Worm (Caenorhabditis elegans) whole organism, L1 larva: ENCODE results near the gene mom-1.
A peak's percentile ranks its signal among the peaks of the same experiment; 100 is the strongest.

ENCODE experiments used
- C16A3.4 ChIP-seq: fragments of 150-350 bp; optimal IDR thresholded peaks from 2 replicates; lab custom pipeline; 2014; ENCODE audit warnings: missing biosample characterization, missing genetic modification characterization
- C34B4.2 ChIP-seq: sonication (generic microtip); optimal IDR thresholded peaks from 2 replicates; lab custom pipeline; 2017; ENCODE audit warnings: mild to moderate bottlenecking, missing genetic modification characterization, missing compliant biosample characterization
- F16B12.6 ChIP-seq: fragments of 150-350 bp; optimal IDR thresholded peaks from 2 replicates; lab custom pipeline; 2014; ENCODE audit warnings: missing biosample characterization, missing genetic modification characterization
- Y116A8C.19 ChIP-seq: sonication (generic microtip); optimal IDR thresholded peaks from 2 replicates; lab custom pipeline; 2016; ENCODE audit warnings: missing compliant biosample characterization, missing genetic modification characterization, borderline replicate concordance
- aha-1 ChIP-seq: fragments of 150-350 bp; optimal IDR thresholded peaks from 2 replicates; lab custom pipeline; 2014; ENCODE audit warnings: missing biosample characterization, missing genetic modification characterization
- aly-2 ChIP-seq: fragments of 150-350 bp; optimal IDR thresholded peaks from 2 replicates; lab custom pipeline; 2014; ENCODE audit warnings: missing biosample characterization, missing genetic modification characterization
- ama-1 ChIP-seq: fragments of 150-350 bp; optimal IDR thresholded peaks from 2 replicates; lab custom pipeline; 2014
- blmp-1 ChIP-seq: fragments of 150-350 bp; optimal IDR thresholded peaks from 2 replicates; lab custom pipeline; 2014; ENCODE audit warnings: missing biosample characterization, missing genetic modification characterization
- ceh-63 ChIP-seq: fragments of 200-800 bp; sonication (Bioruptor generic); optimal IDR thresholded peaks from 2 replicates; lab custom pipeline; 2018; ENCODE audit warnings: mild to moderate bottlenecking, missing genetic modification characterization, missing compliant biosample characterization
- ceh-8 ChIP-seq: fragments of 200-800 bp; sonication (Bioruptor generic); optimal IDR thresholded peaks from 2 replicates; lab custom pipeline; 2018; ENCODE audit warnings: mild to moderate bottlenecking, missing genetic modification characterization, moderate library complexity, missing compliant biosample characterization
- ceh-88 ChIP-seq: fragments of 200-800 bp; sonication (Bioruptor generic); IDR thresholded peaks from 2 replicates; pipeline ENCODE4 v1.3.6; 2022; ENCODE audit warnings: missing genetic modification characterization, missing compliant biosample characterization
- ces-1 ChIP-seq: fragments of 150-350 bp; optimal IDR thresholded peaks from 2 replicates; lab custom pipeline; 2014; ENCODE audit warnings: missing biosample characterization, missing genetic modification reagents, missing genetic modification characterization
- dsc-1 ChIP-seq: sonication (generic microtip); optimal IDR thresholded peaks from 2 replicates; lab custom pipeline; 2016; ENCODE audit warnings: mild to moderate bottlenecking, missing genetic modification characterization, missing compliant biosample characterization
- efl-3 ChIP-seq: fragments of 200-800 bp; sonication (Bioruptor generic); optimal IDR thresholded peaks from 2 replicates; lab custom pipeline; 2018; ENCODE audit warnings: mild to moderate bottlenecking, missing genetic modification characterization, missing compliant biosample characterization
- ets-5 ChIP-seq: fragments of 200-800 bp; sonication (Bioruptor generic); IDR thresholded peaks from 2 replicates; pipeline ENCODE4 v1.3.6; 2022; ENCODE audit warnings: missing genetic modification characterization, missing compliant biosample characterization
- fkh-8 ChIP-seq: sonication (generic microtip); optimal IDR thresholded peaks from 2 replicates; lab custom pipeline; 2016; ENCODE audit warnings: mild to moderate bottlenecking, missing genetic modification characterization, missing compliant biosample characterization
- hlh-4 ChIP-seq: sonication (generic microtip); optimal IDR thresholded peaks from 2 replicates; lab custom pipeline; 2016; ENCODE audit warnings: mild to moderate bottlenecking, missing genetic modification characterization, missing compliant biosample characterization
- hpl-2 ChIP-seq: fragments of 150-350 bp; optimal IDR thresholded peaks from 2 replicates; lab custom pipeline; 2014; ENCODE audit warnings: missing biosample characterization, missing genetic modification reagents, missing genetic modification characterization
- isw-1 ChIP-seq: fragments of 200-800 bp; sonication (Bioruptor generic); IDR thresholded peaks from 2 replicates; pipeline ENCODE4 v1.3.6; 2022; ENCODE audit warnings: missing genetic modification characterization, missing compliant biosample characterization
- jun-1 ChIP-seq: fragments of 150-350 bp; optimal IDR thresholded peaks from 2 replicates; lab custom pipeline; 2014; ENCODE audit warnings: missing biosample characterization, missing genetic modification reagents, missing genetic modification characterization
- lin-14 ChIP-seq: fragments of 200-800 bp; sonication (Bioruptor generic); optimal IDR thresholded peaks from 2 replicates; lab custom pipeline; 2018; ENCODE audit warnings: mild to moderate bottlenecking, missing genetic modification characterization, moderate library complexity, missing compliant biosample characterization
- lin-15B ChIP-seq: fragments of 150-350 bp; sonication (generic microtip); optimal IDR thresholded peaks from 3 replicates; lab custom pipeline; 2014; ENCODE audit warnings: missing biosample characterization, missing genetic modification characterization
- lin-35 ChIP-seq, 2 experiments: fragments of 150-350 bp; optimal IDR thresholded peaks; 2 replicates each; lab custom pipeline; 2014; ENCODE audit warnings: missing biosample characterization in 2 of 2, missing genetic modification characterization in 2 of 2, missing genetic modification reagents in 2 of 2
- lin-39 ChIP-seq: fragments of 150-350 bp; optimal IDR thresholded peaks from 2 replicates; lab custom pipeline; 2014; ENCODE audit warnings: missing biosample characterization, missing genetic modification reagents, missing genetic modification characterization
- lir-3 ChIP-seq: sonication (generic microtip); optimal IDR thresholded peaks from 2 replicates; lab custom pipeline; 2016; ENCODE audit warnings: mild to moderate bottlenecking, missing genetic modification characterization, moderate library complexity, missing compliant biosample characterization; ENCODE audit not compliant: poor library complexity
- mab-9 ChIP-seq: fragments of 200-800 bp; sonication (Bioruptor generic); IDR thresholded peaks from 2 replicates; pipeline ENCODE4 v1.3.6; 2022; ENCODE audit warnings: missing genetic modification reagents, missing genetic modification characterization, missing compliant biosample characterization
- mdl-1 ChIP-seq, 2 experiments: fragments of 150-350 bp; optimal IDR thresholded peaks; 2 replicates each; lab custom pipeline; 2014 to 2017; ENCODE audit warnings: missing biosample characterization in 2 of 2, missing genetic modification characterization in 2 of 2, inconsistent platforms in 1 of 2
- mep-1 ChIP-seq: fragments of 150-350 bp; optimal IDR thresholded peaks from 2 replicates; lab custom pipeline; 2014; ENCODE audit warnings: missing biosample characterization, missing genetic modification characterization
- nhr-19 ChIP-seq: fragments of 200-800 bp; sonication (Bioruptor generic); conservative IDR thresholded peaks from 2 replicates; pipeline ENCODE4 v1.3.6; 2022; ENCODE audit warnings: missing genetic modification characterization, missing compliant biosample characterization
- nhr-20 ChIP-seq: sonication (generic microtip); optimal IDR thresholded peaks from 2 replicates; lab custom pipeline; 2016; ENCODE audit warnings: mild to moderate bottlenecking, missing genetic modification characterization, missing compliant biosample characterization
- nhr-28 ChIP-seq: fragments of 150-350 bp; optimal IDR thresholded peaks from 2 replicates; lab custom pipeline; 2014; ENCODE audit warnings: missing biosample characterization, missing genetic modification characterization
- nhr-47 ChIP-seq: sonication (generic microtip); optimal IDR thresholded peaks from 2 replicates; lab custom pipeline; 2016; ENCODE audit warnings: mild to moderate bottlenecking, missing genetic modification characterization, moderate library complexity, missing compliant biosample characterization
- nhr-71 ChIP-seq: sonication (generic microtip); optimal IDR thresholded peaks from 2 replicates; lab custom pipeline; 2016; ENCODE audit warnings: mild to moderate bottlenecking, missing genetic modification characterization, moderate library complexity, missing compliant biosample characterization
- nhr-85 ChIP-seq: sonication (generic microtip); peaks from one replicate; lab custom pipeline; 2016; ENCODE audit warnings: missing genetic modification characterization, inconsistent platforms, missing compliant biosample characterization
- pag-3 ChIP-seq: sonication (generic microtip); optimal IDR thresholded peaks from 2 replicates; lab custom pipeline; 2017; ENCODE audit warnings: missing genetic modification characterization, mild to moderate bottlenecking, missing compliant biosample characterization, antibody characterized with exemption, borderline replicate concordance; ENCODE audit not compliant: insufficient read depth
- pax-3 ChIP-seq: fragments of 200-800 bp; sonication (Bioruptor generic); optimal IDR thresholded peaks from 2 replicates; lab custom pipeline; 2018; ENCODE audit warnings: mild to moderate bottlenecking, missing genetic modification characterization, moderate library complexity, missing compliant biosample characterization
- rnt-1 ChIP-seq: sonication (generic microtip); optimal IDR thresholded peaks from 2 replicates; lab custom pipeline; 2016; ENCODE audit warnings: mild to moderate bottlenecking, missing genetic modification characterization, moderate library complexity, missing compliant biosample characterization
- sox-4 ChIP-seq: sonication (generic microtip); optimal IDR thresholded peaks from 2 replicates; lab custom pipeline; 2016; ENCODE audit warnings: missing genetic modification characterization, missing compliant biosample characterization
- tbx-2 ChIP-seq: sonication (generic microtip); optimal IDR thresholded peaks from 2 replicates; lab custom pipeline; 2016; ENCODE audit warnings: missing genetic modification characterization, missing compliant biosample characterization
- unc-62 ChIP-seq: fragments of 150-350 bp; optimal IDR thresholded peaks from 2 replicates; lab custom pipeline; 2014; ENCODE audit warnings: missing biosample characterization, missing genetic modification reagents, missing genetic modification characterization
- unc-98 ChIP-seq: fragments of 200-800 bp; sonication (Bioruptor generic); IDR thresholded peaks from 2 replicates; pipeline ENCODE4 v1.3.6; 2022; ENCODE audit warnings: missing genetic modification characterization, missing compliant biosample characterization
- xbp-1 ChIP-seq: sonication (generic microtip); optimal IDR thresholded peaks from 2 replicates; lab custom pipeline; 2016; ENCODE audit warnings: missing genetic modification characterization, missing compliant biosample characterization
- zip-4 ChIP-seq: fragments of 200-800 bp; sonication (Bioruptor generic); optimal IDR thresholded peaks from 2 replicates; lab custom pipeline; 2018; ENCODE audit warnings: mild to moderate bottlenecking, missing genetic modification characterization, moderate library complexity, missing compliant biosample characterization
- ztf-11 ChIP-seq, 2 experiments: sonication (generic microtip); optimal IDR thresholded peaks; 2 replicates each; lab custom pipeline; 2016 to 2017; ENCODE audit warnings: missing genetic modification characterization in 2 of 2, missing biosample characterization in 1 of 2, missing compliant biosample characterization in 1 of 2
- ztf-4 ChIP-seq: fragments of 150-350 bp; optimal IDR thresholded peaks from 2 replicates; lab custom pipeline; 2014; ENCODE audit warnings: missing biosample characterization, missing genetic modification characterization

The mom-1 gene

DNA sequence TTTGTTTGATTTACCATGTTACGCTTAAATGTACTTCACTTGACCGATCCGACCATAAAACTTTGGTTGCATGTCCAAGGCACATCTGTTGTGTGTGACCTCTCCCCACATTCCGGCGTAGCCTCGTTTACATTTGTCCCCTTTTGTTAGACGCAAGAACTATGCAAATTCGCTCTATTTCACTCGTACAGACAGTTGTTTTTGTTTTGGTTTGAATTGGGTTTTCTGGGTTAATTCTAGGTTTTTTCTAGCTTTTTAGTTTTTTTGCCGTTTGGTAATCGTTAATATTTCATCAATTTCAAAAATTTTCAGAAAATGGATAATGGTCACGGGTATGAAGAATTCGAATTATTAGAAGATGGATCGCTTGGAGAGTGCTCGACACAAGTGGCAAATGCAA, at the start of gene mom-1:
Gene mom-1, plus strand, starts transcription at position 301 of the 400 bp plus-strand sequence.
- no peak for TF ChIP-seq lin-39 (tag; lab: Kevin White, UChicago)
- no peak for TF ChIP-seq ceh-88 (GFP tag; lab: Robert Waterston, UW)
- no peak for TF ChIP-seq pag-3
- TF ChIP-seq hpl-2, result no peak
- no peak for TF ChIP-seq ztf-11 (tag; optimal IDR thresholded peaks at IDR 0.05; lab: Kevin White, UChicago)
- TF ChIP-seq lin-15B (tag; lab: Kevin White, UChicago), result no peak
- no peak for TF ChIP-seq ets-5 (GFP tag; lab: Robert Waterston, UW)
- no peak for TF ChIP-seq ztf-4 (tag; lab: Kevin White, UChicago)
- no peak for TF ChIP-seq nhr-85 (tag; lab: Kevin White, UChicago)
- TF ChIP-seq unc-98, result no peak
- TF ChIP-seq ceh-63 (GFP tag; lab: Kevin White, UChicago), result no peak
- TF ChIP-seq nhr-28, result no peak
- no peak for TF ChIP-seq lin-35 (GFP tag; optimal IDR thresholded peaks at IDR 0.05; lab: Kevin White, UChicago)
- no peak for TF ChIP-seq blmp-1 (tag; lab: Kevin White, UChicago)
- no peak for TF ChIP-seq unc-62 (GFP tag; lab: Kevin White, UChicago)
- no peak for TF ChIP-seq ces-1 (GFP tag; lab: Kevin White, UChicago)

DNA sequence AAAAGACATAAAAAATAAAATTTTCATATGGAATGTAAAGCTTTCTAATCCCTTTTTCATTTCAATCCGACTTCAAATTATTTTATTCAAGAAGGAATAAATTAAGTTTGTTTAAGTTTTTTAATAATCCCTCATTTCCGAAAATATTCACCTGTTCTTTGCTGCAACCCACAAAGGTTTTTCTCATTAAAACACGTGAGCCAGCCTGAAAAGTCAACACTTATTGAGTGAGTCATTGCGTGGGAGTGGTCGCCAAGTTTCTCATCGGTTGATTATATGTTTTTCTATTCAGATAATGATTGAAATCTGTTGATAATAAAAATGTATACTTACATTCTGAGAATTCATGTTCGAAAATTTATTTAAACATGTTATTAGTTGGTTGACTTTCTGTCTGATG, 47.4 kb upstream of the mom-1 start:
- peak; percentile 52 for TF ChIP-seq nhr-71 (tag; lab: Kevin White, UChicago)
- peak; percentile 43 for TF ChIP-seq sox-4
- peak; percentile 59 for TF ChIP-seq dsc-1 (tag; lab: Kevin White, UChicago)
- TF ChIP-seq efl-3, result no peak
- no peak for TF ChIP-seq nhr-19 (GFP tag; lab: Robert Waterston, UW)
- peak; percentile 88 for TF ChIP-seq fkh-8 (tag; lab: Kevin White, UChicago)
- peak; percentile 11 for TF ChIP-seq lin-14 (GFP tag; lab: Kevin White, UChicago)
- TF ChIP-seq nhr-47 (tag; lab: Kevin White, UChicago), result peak; percentile 39
- peak; percentile 2 for TF ChIP-seq nhr-20 (tag; lab: Kevin White, UChicago)

DNA sequence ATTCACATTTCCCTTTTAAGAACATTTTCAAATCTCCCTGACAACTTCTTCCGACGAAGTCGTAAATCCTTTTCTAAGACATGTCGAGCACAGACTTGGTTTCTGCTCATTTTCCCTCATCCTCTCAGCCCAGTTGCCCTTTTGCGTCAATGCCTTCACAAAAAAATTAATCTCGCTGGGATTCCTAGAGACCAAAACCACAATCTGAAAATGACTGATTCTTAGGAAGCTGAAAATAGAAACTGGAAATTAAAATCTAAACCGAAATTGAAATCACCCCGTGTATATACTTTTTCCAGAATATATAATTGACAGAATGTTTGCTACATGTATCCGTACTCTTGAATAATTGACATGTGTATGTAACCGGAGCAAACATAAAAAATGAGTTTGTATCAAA, 45.9 kb upstream of the mom-1 start:
- TF ChIP-seq jun-1 (no peak), isw-1 (GFP tag; lab: Robert Waterston, UW) (no peak), ama-1 (lab: Kevin White, UChicago) (no peak), mab-9 (GFP tag; lab: Robert Waterston, UW) (no peak), C34B4.2 (tag; lab: Kevin White, UChicago) (no peak), zip-4 (GFP tag; lab: Kevin White, UChicago) (no peak), lin-14 (GFP tag; lab: Kevin White, UChicago) (peak; percentile 5), mep-1 (tag; lab: Kevin White, UChicago) (no peak), pag-3 (no peak), ets-5 (GFP tag; lab: Robert Waterston, UW) (no peak), Y116A8C.19 (tag; lab: Kevin White, UChicago) (no peak), xbp-1 (tag; lab: Kevin White, UChicago) (no peak), unc-62 (GFP tag; lab: Kevin White, UChicago) (no peak), nhr-47 (tag; lab: Kevin White, UChicago) (peak; percentile 25), hlh-4 (tag; lab: Kevin White, UChicago) (no peak), mdl-1 (tag; optimal IDR thresholded peaks at IDR 0.05; lab: Kevin White, UChicago) (no peak), hpl-2 (no peak), lir-3 (tag; lab: Kevin White, UChicago) (no peak), tbx-2 (no peak), efl-3 (no peak), F16B12.6 (tag; lab: Kevin White, UChicago) (no peak), C16A3.4 (tag; lab: Kevin White, UChicago) (no peak), ceh-8 (GFP tag; lab: Kevin White, UChicago) (no peak), aha-1 (tag; lab: Kevin White, UChicago) (no peak), nhr-28 (no peak), rnt-1 (tag; lab: Kevin White, UChicago) (no peak), aly-2 (tag; lab: Kevin White, UChicago) (no peak), fkh-8 (tag; lab: Kevin White, UChicago) (peak; percentile 61), nhr-71 (tag; lab: Kevin White, UChicago) (peak; percentile 11), lin-15B (tag; lab: Kevin White, UChicago) (no peak), pax-3 (tag; lab: Kevin White, UChicago) (no peak), dsc-1 (tag; lab: Kevin White, UChicago) (peak; percentile 83)
